Worm (Caenorhabditis elegans) whole organism, L4 larva: ENCODE measurements around the gene T03D8.6.
A peak's percentile ranks its signal among the peaks of the same experiment; 100 is the strongest.

Experiments used
- F10B5.3 ChIP-seq: sonication (generic microtip); optimal IDR thresholded peaks from 2 replicates; lab custom pipeline; 2016; ENCODE audit warnings: mild to moderate bottlenecking, missing genetic modification characterization, missing compliant biosample characterization
- F37D6.2 ChIP-seq: sonication (generic microtip); optimal IDR thresholded peaks from 2 replicates; lab custom pipeline; 2016; ENCODE audit warnings: mild to moderate bottlenecking, missing genetic modification characterization, missing compliant biosample characterization
- T20F7.1 ChIP-seq: fragments of 200-800 bp; sonication (Bioruptor generic); optimal IDR thresholded peaks from 2 replicates; lab custom pipeline; 2018; ENCODE audit warnings: mild to moderate bottlenecking, missing genetic modification characterization, missing compliant biosample characterization
- Y105C5A.15 ChIP-seq: fragments of 200-800 bp; sonication (Bioruptor generic); IDR thresholded peaks from 2 replicates; pipeline ENCODE4 v1.3.6; 2022; ENCODE audit warnings: missing genetic modification characterization, missing compliant biosample characterization
- Y75B8A.6 ChIP-seq: fragments of 200-800 bp; sonication (Bioruptor generic); IDR thresholded peaks from 2 replicates; pipeline ENCODE4 v1.3.6; 2022; ENCODE audit warnings: missing genetic modification reagents, missing genetic modification characterization, missing compliant biosample characterization
- aha-1 ChIP-seq: fragments of 150-350 bp; peaks from one replicate; lab custom pipeline; 2014; ENCODE audit warnings: missing biosample characterization, missing genetic modification characterization
- ama-1 ChIP-seq: fragments of 150-350 bp; optimal IDR thresholded peaks from 2 replicates; lab custom pipeline; 2014; ENCODE audit warnings: inconsistent platforms, mixed read lengths
- attf-4 ChIP-seq: sonication (generic microtip); optimal IDR thresholded peaks from 3 replicates; lab custom pipeline; 2017; ENCODE audit warnings: missing biosample characterization, missing genetic modification characterization
- ceh-20 ChIP-seq: fragments of 200-800 bp; sonication (Bioruptor generic); IDR thresholded peaks from 2 replicates; pipeline ENCODE4 v1.3.6; 2022; ENCODE audit warnings: missing genetic modification reagents, missing genetic modification characterization, missing compliant biosample characterization
- ceh-32 ChIP-seq: sonication (generic microtip); optimal IDR thresholded peaks from 2 replicates; lab custom pipeline; 2016; ENCODE audit warnings: mild to moderate bottlenecking, missing genetic modification characterization, missing compliant biosample characterization; ENCODE audit not compliant: poor library complexity
- ceh-44 ChIP-seq: fragments of 200-800 bp; sonication (Bioruptor generic); IDR thresholded peaks from 2 replicates; pipeline ENCODE4 v1.3.6; 2022; ENCODE audit warnings: missing genetic modification reagents, missing genetic modification characterization, missing compliant biosample characterization
- daf-12 ChIP-seq: fragments of 150-350 bp; optimal IDR thresholded peaks from 2 replicates; lab custom pipeline; 2014; ENCODE audit warnings: missing biosample characterization, missing genetic modification reagents, missing genetic modification characterization
- daf-16 ChIP-seq, 3 experiments: sonication (generic microtip); optimal IDR thresholded peaks; 2 replicates each; lab custom pipeline; 2016 to 2017; ENCODE audit warnings: missing genetic modification characterization in 3 of 3, missing genetic modification reagents in 3 of 3, mild to moderate bottlenecking in 2 of 3, missing compliant biosample characterization in 2 of 3, missing biosample characterization in 1 of 3, moderate library complexity in 1 of 3
- dmd-6 ChIP-seq: fragments of 200-800 bp; sonication (Bioruptor generic); IDR thresholded peaks from 2 replicates; pipeline ENCODE4 v1.3.6; 2022; ENCODE audit warnings: missing genetic modification reagents, missing genetic modification characterization, missing compliant biosample characterization
- dmd-9 ChIP-seq: fragments of 200-800 bp; sonication (Bioruptor generic); IDR thresholded peaks from 2 replicates; pipeline ENCODE4 v1.3.6; 2022; ENCODE audit warnings: missing genetic modification reagents, missing genetic modification characterization, missing compliant biosample characterization
- dve-1 ChIP-seq: sonication (generic microtip); optimal IDR thresholded peaks from 2 replicates; lab custom pipeline; 2017; ENCODE audit warnings: antibody characterized with exemption, mild to moderate bottlenecking, missing genetic modification characterization, missing compliant biosample characterization; ENCODE audit not compliant: insufficient read depth
- gei-8 ChIP-seq: fragments of 200-800 bp; sonication (Bioruptor generic); optimal IDR thresholded peaks from 2 replicates; lab custom pipeline; 2018; ENCODE audit warnings: mild to moderate bottlenecking, missing genetic modification characterization, missing compliant biosample characterization
- hif-1 ChIP-seq, 2 experiments: sonication (generic microtip); optimal IDR thresholded peaks; 2 replicates each; lab custom pipeline; 2016 to 2017; ENCODE audit warnings: missing compliant biosample characterization in 2 of 2, missing genetic modification characterization in 2 of 2, missing genetic modification reagents in 2 of 2, missing genotype in 2 of 2, mild to moderate bottlenecking in 1 of 2
- hlh-11 ChIP-seq: fragments of 200-800 bp; sonication (Bioruptor generic); optimal IDR thresholded peaks from 2 replicates; lab custom pipeline; 2018; ENCODE audit warnings: mild to moderate bottlenecking, missing genetic modification characterization, missing compliant biosample characterization
- hlh-30 ChIP-seq: sonication (generic microtip); optimal IDR thresholded peaks from 2 replicates; lab custom pipeline; 2017; ENCODE audit warnings: antibody characterized with exemption, mild to moderate bottlenecking, missing genetic modification characterization, missing compliant biosample characterization; ENCODE audit not compliant: insufficient read depth
- hmg-1.1 ChIP-seq: fragments of 200-800 bp; sonication (Bioruptor generic); IDR thresholded peaks from 2 replicates; pipeline ENCODE4 v1.3.6; 2022; ENCODE audit warnings: missing genetic modification reagents, missing genetic modification characterization, missing compliant biosample characterization
- lin-13 ChIP-seq: fragments of 150-350 bp; optimal IDR thresholded peaks from 2 replicates; lab custom pipeline; 2014; ENCODE audit warnings: missing biosample characterization, missing genetic modification reagents, missing genetic modification characterization
- lin-39 ChIP-seq: fragments of 150-350 bp; optimal IDR thresholded peaks from 2 replicates; lab custom pipeline; 2014; ENCODE audit warnings: missing biosample characterization, missing genetic modification reagents, missing genetic modification characterization
- lsy-2 ChIP-seq, 2 experiments: fragments of 150-350 bp in 1 of 2; sonication (generic microtip) in 1 of 2; optimal IDR thresholded peaks; 2 replicates each; lab custom pipeline; 2014 to 2017; ENCODE audit warnings: missing biosample characterization in 2 of 2, missing genetic modification characterization in 2 of 2
- madf-5 ChIP-seq, 2 experiments: fragments of 200-800 bp; sonication (Bioruptor generic); IDR thresholded peaks; 2 replicates each; pipeline ENCODE4 v1.3.6; 2022; ENCODE audit warnings: missing compliant biosample characterization in 2 of 2, missing genetic modification characterization in 2 of 2
- madf-9 ChIP-seq: fragments of 200-800 bp; sonication (Bioruptor generic); conservative IDR thresholded peaks from 2 replicates; pipeline ENCODE4 v1.3.6; 2022; ENCODE audit warnings: missing genetic modification reagents, missing genetic modification characterization, missing compliant biosample characterization
- mdl-1 ChIP-seq, 2 experiments: fragments of 150-350 bp in 1 of 2; sonication (generic microtip) in 1 of 2; optimal IDR thresholded peaks; 2 replicates each; lab custom pipeline; 2014 to 2017; ENCODE audit warnings: missing biosample characterization in 2 of 2, missing genetic modification characterization in 2 of 2
- mdt-29 ChIP-seq: fragments of 200-800 bp; sonication (Bioruptor generic); IDR thresholded peaks from 2 replicates; pipeline ENCODE4 v1.3.6; 2022; ENCODE audit warnings: missing genetic modification reagents, missing genetic modification characterization, missing compliant biosample characterization
- mep-1 ChIP-seq: fragments of 150-350 bp; sonication (generic microtip); optimal IDR thresholded peaks from 3 replicates; lab custom pipeline; 2014; ENCODE audit warnings: missing biosample characterization, missing genetic modification characterization
- nhr-102 ChIP-seq: sonication (generic microtip); optimal IDR thresholded peaks from 2 replicates; lab custom pipeline; 2016; ENCODE audit warnings: mild to moderate bottlenecking, missing genetic modification characterization, moderate library complexity, missing compliant biosample characterization
- nhr-11 ChIP-seq: fragments of 150-350 bp; optimal IDR thresholded peaks from 2 replicates; lab custom pipeline; 2014; ENCODE audit warnings: missing biosample characterization, missing genetic modification characterization
- nhr-111 ChIP-seq: fragments of 200-800 bp; sonication (Bioruptor generic); optimal IDR thresholded peaks from 2 replicates; lab custom pipeline; 2018; ENCODE audit warnings: mild to moderate bottlenecking, missing genetic modification characterization, missing compliant biosample characterization
- nhr-25 ChIP-seq: sonication (generic microtip); optimal IDR thresholded peaks from 2 replicates; lab custom pipeline; 2017; ENCODE audit warnings: missing genetic modification characterization, mild to moderate bottlenecking, missing compliant biosample characterization, antibody characterized with exemption, moderate library complexity, borderline replicate concordance; ENCODE audit not compliant: insufficient read depth
- nhr-28 ChIP-seq: fragments of 150-350 bp; optimal IDR thresholded peaks from 2 replicates; lab custom pipeline; 2014; ENCODE audit warnings: missing biosample characterization, missing genetic modification characterization
- nhr-48 ChIP-seq: sonication (generic microtip); optimal IDR thresholded peaks from 2 replicates; lab custom pipeline; 2016; ENCODE audit warnings: mild to moderate bottlenecking, missing genetic modification characterization, missing compliant biosample characterization
- nhr-76 ChIP-seq: fragments of 150-350 bp; optimal IDR thresholded peaks from 2 replicates; lab custom pipeline; 2014; ENCODE audit warnings: missing biosample characterization, missing genetic modification characterization
- nhr-77 ChIP-seq: fragments of 150-350 bp; optimal IDR thresholded peaks from 2 replicates; lab custom pipeline; 2014; ENCODE audit warnings: missing biosample characterization, missing genetic modification characterization
- pha-4 ChIP-seq, 2 experiments: fragments of 150-350 bp in 1 of 2; fragments of 200-800 bp in 1 of 2; sonication (Bioruptor generic) in 1 of 2; IDR thresholded peaks in 1 of 2; optimal IDR thresholded peaks in 1 of 2; 2 replicates each; pipeline versions ENCODE4 v1.3.6 to Lab custom; 2014 to 2022; ENCODE audit warnings: missing genetic modification characterization in 2 of 2, missing genetic modification reagents in 2 of 2, missing biosample characterization in 1 of 2, missing compliant biosample characterization in 1 of 2
- saeg-2 ChIP-seq: fragments of 200-800 bp; sonication (Bioruptor generic); IDR thresholded peaks from 2 replicates; pipeline ENCODE4 v1.3.6; 2022; ENCODE audit warnings: missing genetic modification reagents, missing genetic modification characterization, missing compliant biosample characterization
- set-16 ChIP-seq: fragments of 200-800 bp; sonication (Bioruptor generic); IDR thresholded peaks from 2 replicates; pipeline ENCODE4 v1.3.6; 2022; ENCODE audit warnings: missing genetic modification reagents, missing genetic modification characterization, missing compliant biosample characterization
- snpc-1.2 ChIP-seq: fragments of 200-800 bp; sonication (Bioruptor generic); IDR thresholded peaks from 2 replicates; pipeline ENCODE4 v1.3.6; 2022; ENCODE audit warnings: missing genetic modification reagents, missing genetic modification characterization, missing compliant biosample characterization
- snpc-4 ChIP-seq: fragments of 150-350 bp; optimal IDR thresholded peaks from 2 replicates; lab custom pipeline; 2014; ENCODE audit warnings: missing biosample characterization, missing genetic modification characterization
- unc-39 ChIP-seq: sonication (generic microtip); optimal IDR thresholded peaks from 2 replicates; lab custom pipeline; 2017; ENCODE audit warnings: missing biosample characterization, missing genetic modification characterization
- zfp-2 ChIP-seq: sonication (generic microtip); optimal IDR thresholded peaks from 2 replicates; lab custom pipeline; 2016; ENCODE audit warnings: mild to moderate bottlenecking, missing genetic modification characterization, missing compliant biosample characterization
- zip-11 ChIP-seq: fragments of 200-800 bp; sonication (Bioruptor generic); IDR thresholded peaks from 2 replicates; pipeline ENCODE4 v1.3.6; 2022; ENCODE audit warnings: missing genetic modification characterization, missing compliant biosample characterization

The T03D8.6 gene

ce11 chrV:20820033-20820432 is at the start of gene T03D8.6:
T03D8.6 (minus strand) TSS chrV:20820330.
- peak; percentile 17 for TF ChIP-seq nhr-28 (tag; lab: Kevin White, UChicago)
- TF ChIP-seq saeg-2 (GFP tag; lab: Robert Waterston, UW) = no peak

ce11 chrV:20868329-20868728 is 48.2 kb upstream of the T03D8.6 start, which contains the start of gene F31D4.8:
F31D4.8 (minus strand) TSS chrV:20868429.
- TF ChIP-seq nhr-25 (no peak), zip-11 (GFP tag; lab: Robert Waterston, UW) (no peak), zfp-2 (no peak), aha-1 (tag; lab: Kevin White, UChicago) (peak; percentile 41), hmg-1.1 (no peak), F10B5.3 (tag; lab: Kevin White, UChicago) (no peak), daf-12 (no peak), daf-16 (GFP tag; optimal IDR thresholded peaks at IDR 0.05; lab: Kevin White, UChicago) (no peak), daf-16 (tag; optimal IDR thresholded peaks at IDR 0.05; lab: Kevin White, UChicago) (peak; percentile 20), nhr-48 (no peak), nhr-77 (no peak), lin-39 (tag; lab: Kevin White, UChicago) (no peak), nhr-111 (GFP tag; lab: Kevin White, UChicago) (no peak), mdl-1 (tag; optimal IDR thresholded peaks at IDR 0.05; lab: Kevin White, UChicago) (no peak)

- TF ChIP-seq ama-1 (lab: Kevin White, UChicago) (no peak), pha-4 (GFP tag; IDR thresholded peaks at IDR 0.05; lab: Robert Waterston, UW) (no peak), pha-4 (tag; optimal IDR thresholded peaks at IDR 0.05; lab: Kevin White, UChicago) (no peak), nhr-111 (GFP tag; lab: Kevin White, UChicago) (no peak), hmg-1.1 (no peak), nhr-76 (no peak), hif-1 (tag; optimal IDR thresholded peaks at IDR 0.05; lab: Kevin White, UChicago) (no peak), madf-5 (GFP tag; IDR thresholded peaks at IDR 0.05; lab: Robert Waterston, UW) (no peak), dve-1 (tag; lab: Kevin White, UChicago) (peak; percentile 70), madf-9 (GFP tag; lab: Robert Waterston, UW) (no peak), attf-4 (tag; lab: Kevin White, UChicago) (no peak), zip-11 (GFP tag; lab: Robert Waterston, UW) (no peak), Y75B8A.6 (GFP tag; lab: Robert Waterston, UW) (no peak), unc-39 (tag; lab: Kevin White, UChicago) (no peak), lin-39 (tag; lab: Kevin White, UChicago) (no peak), dmd-6 (GFP tag; lab: Robert Waterston, UW) (peak; percentile 68), mep-1 (tag; lab: Kevin White, UChicago) (peak; percentile 59), mdl-1 (tag; optimal IDR thresholded peaks at IDR 0.05; lab: Kevin White, UChicago) (no peak), Y105C5A.15 (GFP tag; lab: Robert Waterston, UW) (no peak), zfp-2 (no peak), snpc-1.2 (GFP tag; lab: Robert Waterston, UW) (no peak), gei-8 (GFP tag; lab: Kevin White, UChicago) (no peak), nhr-102 (tag; lab: Kevin White, UChicago) (no peak), nhr-48 (no peak), snpc-4 (no peak), hlh-11 (tag; lab: Kevin White, UChicago) (peak; percentile 58), F37D6.2 (no peak), lin-13 (no peak), nhr-28 (tag; lab: Kevin White, UChicago) (peak; percentile 18), dmd-9 (GFP tag; lab: Robert Waterston, UW) (no peak), set-16 (GFP tag; lab: Robert Waterston, UW) (no peak), mdt-29 (GFP tag; lab: Robert Waterston, UW) (no peak), hlh-30 (tag; lab: Kevin White, UChicago) (no peak), ceh-32 (no peak), daf-16 (GFP tag; optimal IDR thresholded peaks at IDR 0.05; lab: Kevin White, UChicago) (no peak), daf-16 (tag; optimal IDR thresholded peaks at IDR 0.05; lab: Kevin White, UChicago) (peak; percentile 96), T20F7.1 (GFP tag; lab: Kevin White, UChicago) (peak; percentile 48), ceh-20 (GFP tag; lab: Robert Waterston, UW) (no peak), nhr-11 (tag; lab: Kevin White, UChicago) (no peak), saeg-2 (GFP tag; lab: Robert Waterston, UW) (no peak), lsy-2 (tag; optimal IDR thresholded peaks at IDR 0.05; lab: Kevin White, UChicago) (peak in 1 of 2 experiments; percentile 27), ceh-44 (no peak)
Measured at ce11 chrV:20866406-20866805, 46.3 kb upstream of the T03D8.6 start.
